Fruit fly (Drosophila melanogaster) whole organism, embryonic: ENCODE results near the gene Drp1.

ENCODE experiments used
- ATbp ChIP-seq: fragments of 200-800 bp; sonication (Bioruptor generic); optimal IDR thresholded peaks from 2 replicates; lab custom pipeline; 2017; ENCODE audit warnings: missing biosample characterization, mild to moderate bottlenecking, missing genetic modification characterization, missing genetic modification reagents
- Bgb ChIP-seq: fragments of 200-800 bp; sonication (Bioruptor generic); IDR thresholded peaks from 2 replicates; pipeline ENCODE4 v1.3.6; 2022; ENCODE audit warnings: missing biosample characterization, missing genetic modification characterization; ENCODE audit not compliant: partially characterized antibody
- CG1024 ChIP-seq: fragments of 200-800 bp; sonication (Bioruptor generic); IDR thresholded peaks from 2 replicates; pipeline ENCODE4 v1.3.6; 2022; ENCODE audit warnings: missing biosample characterization, missing genetic modification characterization
- CG12071 ChIP-seq: fragments of 200-800 bp; sonication (Bioruptor generic); optimal IDR thresholded peaks from 3 replicates; lab custom pipeline; 2018; ENCODE audit warnings: missing biosample characterization, mild to moderate bottlenecking, missing genetic modification characterization
- CG1529 ChIP-seq: fragments of 200-800 bp; sonication (Bioruptor generic); optimal IDR thresholded peaks from 3 replicates; lab custom pipeline; 2018; ENCODE audit warnings: missing biosample characterization, missing genetic modification characterization
- CG17361 ChIP-seq: fragments of 200-800 bp; sonication (Bioruptor generic); IDR thresholded peaks from 3 replicates; pipeline ENCODE4 v1.3.6; 2022; ENCODE audit warnings: missing biosample characterization, missing genetic modification characterization
- CG2712 ChIP-seq: fragments of 200-800 bp; optimal IDR thresholded peaks from 3 replicates; lab custom pipeline; 2019; ENCODE audit warnings: missing biosample characterization, mild to moderate bottlenecking, missing genetic modification characterization, moderate library complexity
- CG3281 ChIP-seq: fragments of 200-800 bp; sonication (Bioruptor generic); optimal IDR thresholded peaks from 3 replicates; lab custom pipeline; 2017; ENCODE audit warnings: missing biosample characterization, mild to moderate bottlenecking, missing genetic modification characterization
- CG3407 ChIP-seq: fragments of 200-800 bp; sonication (Bioruptor generic); optimal IDR thresholded peaks from 2 replicates; lab custom pipeline; 2018; ENCODE audit warnings: missing biosample characterization, mild to moderate bottlenecking, missing genetic modification characterization
- CG3726 ChIP-seq: fragments of 200-800 bp; sonication (Bioruptor generic); IDR thresholded peaks from 3 replicates; pipeline ENCODE4, ENCODE4 v1.3.6; 2022; ENCODE audit warnings: missing biosample characterization, missing genetic modification characterization
- CG3847 ChIP-seq: fragments of 200-800 bp; sonication (Bioruptor generic); IDR thresholded peaks from 2 replicates; pipeline ENCODE4 v1.3.6; 2022; ENCODE audit warnings: missing biosample characterization, missing genetic modification characterization
- CG4707 ChIP-seq: fragments of 200-800 bp; sonication (Bioruptor generic); optimal IDR thresholded peaks from 2 replicates; lab custom pipeline; 2018; ENCODE audit warnings: missing biosample characterization, mild to moderate bottlenecking, missing genetic modification characterization, moderate library complexity
- CG6254 ChIP-seq: fragments of 200-800 bp; sonication (Bioruptor generic); optimal IDR thresholded peaks from 3 replicates; lab custom pipeline; 2017; ENCODE audit warnings: mild to moderate bottlenecking, missing biosample characterization, missing genetic modification reagents, missing genetic modification characterization
- CG6272 ChIP-seq: fragments of 200-800 bp; sonication (Bioruptor generic); IDR thresholded peaks from 2 replicates; pipeline ENCODE4 v1.3.6; 2022; ENCODE audit warnings: missing biosample characterization, missing genetic modification characterization
- CG8765 ChIP-seq: fragments of 200-800 bp; sonication (Bioruptor generic); IDR thresholded peaks from 2 replicates; pipeline ENCODE4 v1.3.6; 2022; ENCODE audit warnings: missing biosample characterization, missing genetic modification characterization
- Dll ChIP-seq: fragments of 200-800 bp; sonication (Bioruptor generic); IDR thresholded peaks from 4 replicates; pipeline ENCODE4 v1.3.6; 2022; ENCODE audit warnings: missing biosample characterization, missing genetic modification characterization; ENCODE audit not compliant: partially characterized antibody
- Elba2 ChIP-seq: fragments of 200-800 bp; sonication (Bioruptor generic); optimal IDR thresholded peaks from 3 replicates; lab custom pipeline; 2016; ENCODE audit warnings: missing biosample characterization, missing genetic modification characterization
- Fer1 ChIP-seq: fragments of 200-800 bp; sonication (Bioruptor generic); optimal IDR thresholded peaks from 2 replicates; lab custom pipeline; 2017; ENCODE audit warnings: missing biosample characterization, mild to moderate bottlenecking, missing genetic modification characterization
- Lhr ChIP-seq: fragments of 200-800 bp; sonication (Bioruptor generic); optimal IDR thresholded peaks from 3 replicates; lab custom pipeline; 2017; ENCODE audit warnings: mild to moderate bottlenecking, missing biosample characterization, missing genetic modification reagents, missing genetic modification characterization
- Lim3 ChIP-seq: fragments of 200-800 bp; sonication (Bioruptor generic); IDR thresholded peaks from 2 replicates; pipeline ENCODE4 v1.3.6; 2022; ENCODE audit warnings: missing biosample characterization, missing genetic modification characterization
- Myb ChIP-seq: fragments of 200-800 bp; sonication (Bioruptor generic); optimal IDR thresholded peaks from 2 replicates; lab custom pipeline; 2016; ENCODE audit warnings: missing biosample characterization, missing genetic modification characterization
- NC2β ChIP-seq: fragments of 200-800 bp; sonication (Bioruptor generic); optimal IDR thresholded peaks from 2 replicates; lab custom pipeline; 2016; ENCODE audit warnings: missing biosample characterization, missing genetic modification characterization
- Neu2 ChIP-seq: fragments of 200-800 bp; sonication (Bioruptor generic); optimal IDR thresholded peaks from 3 replicates; lab custom pipeline; 2016; ENCODE audit warnings: missing biosample characterization, missing genetic modification characterization, borderline replicate concordance
- Poxn ChIP-seq: fragments of 200-800 bp; sonication (Bioruptor generic); IDR thresholded peaks from 2 replicates; pipeline ENCODE4 v1.3.6; 2022; ENCODE audit warnings: missing biosample characterization, missing genetic modification characterization
- Scr ChIP-seq: fragments of 200-800 bp; sonication (Bioruptor generic); IDR thresholded peaks from 2 replicates; pipeline ENCODE4 v1.3.6; 2022; ENCODE audit warnings: missing biosample characterization, missing genetic modification characterization; ENCODE audit not compliant: partially characterized antibody
- Six4 ChIP-seq: fragments of 200-800 bp; sonication (Bioruptor generic); optimal IDR thresholded peaks from 2 replicates; lab custom pipeline; 2016; ENCODE audit warnings: missing biosample characterization, missing genetic modification characterization
- Sry-δ ChIP-seq: fragments of 200-800 bp; sonication (Bioruptor generic); optimal IDR thresholded peaks from 2 replicates; lab custom pipeline; 2016; ENCODE audit warnings: missing biosample characterization, missing genetic modification characterization
- ac ChIP-seq: fragments of 200-800 bp; sonication (Bioruptor generic); optimal IDR thresholded peaks from 3 replicates; lab custom pipeline; 2017; ENCODE audit warnings: missing biosample characterization, mild to moderate bottlenecking, missing genetic modification characterization
- ap ChIP-seq: fragments of 200-800 bp; sonication (Bioruptor generic); IDR thresholded peaks from 2 replicates; pipeline ENCODE4 v1.3.6; 2022; ENCODE audit warnings: missing biosample characterization, missing genetic modification characterization
- ash1 ChIP-seq: fragments of 200-800 bp; sonication (Bioruptor generic); optimal IDR thresholded peaks from 2 replicates; lab custom pipeline; 2018; ENCODE audit warnings: missing biosample characterization, mild to moderate bottlenecking, missing genetic modification characterization
- bsh ChIP-seq, 2 experiments: fragments of 200-800 bp; sonication (Bioruptor generic); optimal IDR thresholded peaks; 2 replicates each; lab custom pipeline; 2017 to 2018; ENCODE audit warnings: mild to moderate bottlenecking in 2 of 2, missing biosample characterization in 2 of 2, missing genetic modification characterization in 2 of 2, moderate library complexity in 1 of 2
- btn ChIP-seq: fragments of 200-800 bp; sonication (Bioruptor generic); optimal IDR thresholded peaks from 2 replicates; lab custom pipeline; 2016; ENCODE audit warnings: missing biosample characterization, missing genetic modification characterization
- dm ChIP-seq: fragments of 200-800 bp; sonication (Bioruptor generic); optimal IDR thresholded peaks from 3 replicates; lab custom pipeline; 2016; ENCODE audit warnings: missing biosample characterization, missing genetic modification characterization
- eve ChIP-seq, 2 experiments: fragments of >200 bp; optimal IDR thresholded peaks; 2 replicates each; lab custom pipeline; 2017; ENCODE audit warnings: missing biosample characterization in 2 of 2, missing genetic modification characterization in 2 of 2
- eyg ChIP-seq: fragments of 200-800 bp; sonication (Bioruptor generic); optimal IDR thresholded peaks from 3 replicates; lab custom pipeline; 2016; ENCODE audit warnings: missing biosample characterization, missing genetic modification characterization
- fd3F ChIP-seq: fragments of 200-800 bp; sonication (Bioruptor generic); optimal IDR thresholded peaks from 2 replicates; lab custom pipeline; 2018; ENCODE audit warnings: missing biosample characterization, mild to moderate bottlenecking, missing genetic modification characterization, moderate library complexity
- fd96Cb ChIP-seq: fragments of 200-800 bp; sonication (Bioruptor generic); optimal IDR thresholded peaks from 2 replicates; lab custom pipeline; 2018; ENCODE audit warnings: missing biosample characterization, mild to moderate bottlenecking, missing genetic modification characterization, moderate library complexity
- fru ChIP-seq: fragments of >200 bp; optimal IDR thresholded peaks from 2 replicates; lab custom pipeline; 2017
- maf-S ChIP-seq: fragments of 200-800 bp; sonication (Bioruptor generic); optimal IDR thresholded peaks from 2 replicates; lab custom pipeline; 2016; ENCODE audit warnings: missing biosample characterization, missing genetic modification characterization
- mirr ChIP-seq: fragments of 200-800 bp; sonication (Bioruptor generic); optimal IDR thresholded peaks from 3 replicates; lab custom pipeline; 2018; ENCODE audit warnings: missing biosample characterization, mild to moderate bottlenecking, missing genetic modification characterization
- mld ChIP-seq: fragments of 200-800 bp; sonication (Bioruptor generic); IDR thresholded peaks from 3 replicates; pipeline ENCODE4 v1.3.6; 2022; ENCODE audit warnings: missing biosample characterization, missing genetic modification characterization; ENCODE audit not compliant: partially characterized antibody
- pfk ChIP-seq: fragments of 200-800 bp; sonication (Bioruptor generic); optimal IDR thresholded peaks from 2 replicates; lab custom pipeline; 2018; ENCODE audit warnings: missing biosample characterization, mild to moderate bottlenecking, missing genetic modification characterization, moderate library complexity
- pita ChIP-seq: fragments of 200-800 bp; sonication (Bioruptor generic); optimal IDR thresholded peaks from 2 replicates; lab custom pipeline; 2017; ENCODE audit warnings: missing biosample characterization, mild to moderate bottlenecking, missing genetic modification characterization
- repo ChIP-seq: fragments of 200-800 bp; sonication (Bioruptor generic); optimal IDR thresholded peaks from 2 replicates; lab custom pipeline; 2016; ENCODE audit warnings: missing biosample characterization, missing genetic modification characterization
- rib ChIP-seq: fragments of 200-800 bp; sonication (Bioruptor generic); IDR thresholded peaks from 2 replicates; pipeline ENCODE4 v1.3.6; 2022; ENCODE audit warnings: missing biosample characterization, missing genetic modification characterization
- sens ChIP-seq: fragments of 200-800 bp; sonication (Bioruptor generic); peaks from one replicate; lab custom pipeline; 2016; ENCODE audit warnings: missing biosample characterization, missing genetic modification characterization
- slp2 ChIP-seq: fragments of 200-800 bp; sonication (Bioruptor generic); optimal IDR thresholded peaks from 2 replicates; lab custom pipeline; 2016; ENCODE audit warnings: missing biosample characterization, missing genetic modification characterization
- so ChIP-seq: fragments of 200-800 bp; sonication (Bioruptor generic); IDR thresholded peaks from 3 replicates; pipeline ENCODE4 v1.3.6; 2022; ENCODE audit warnings: missing biosample characterization, missing genetic modification characterization
- tin ChIP-seq: fragments of 200-800 bp; sonication (Bioruptor generic); optimal IDR thresholded peaks from 3 replicates; lab custom pipeline; 2016; ENCODE audit warnings: missing biosample characterization, missing genetic modification characterization
- tup ChIP-seq: fragments of 200-800 bp; sonication (Bioruptor generic); optimal IDR thresholded peaks from 2 replicates; lab custom pipeline; 2016; ENCODE audit warnings: missing biosample characterization, mild to moderate bottlenecking, missing genetic modification characterization, moderate library complexity
- unpg ChIP-seq: fragments of 200-800 bp; sonication (Bioruptor generic); optimal IDR thresholded peaks from 3 replicates; lab custom pipeline; 2018; ENCODE audit warnings: missing biosample characterization, mild to moderate bottlenecking, missing genetic modification characterization, moderate library complexity
- zfh1 ChIP-seq: fragments of 200-800 bp; sonication (Bioruptor generic); IDR thresholded peaks from 3 replicates; pipeline ENCODE4 v1.3.6; 2022; ENCODE audit warnings: missing biosample characterization, missing genetic modification characterization

The Drp1 gene

dm6 chr2L:2574717-2575273 lies 10.4 kb downstream of the Drp1 start, which contains the start of the genes Rad1 and Sws1 (continued):
- peak; percentile 5 for TF ChIP-seq Sry-δ
- TF ChIP-seq zfh1 (GFP tag; lab: Robert Waterston, UW), result no peak
- TF ChIP-seq pfk, result no peak
- TF ChIP-seq Six4 (GFP tag; lab: Kevin White, UChicago), result no peak
- TF ChIP-seq Myb, result peak; percentile 6
- TF ChIP-seq slp2, result no peak
- TF ChIP-seq Fer1 (GFP tag; lab: Kevin White, UChicago), result no peak
- TF ChIP-seq maf-S (GFP tag; lab: Kevin White, UChicago), result no peak
- TF ChIP-seq sens (GFP tag; lab: Kevin White, UChicago), result peak; percentile 46
- TF ChIP-seq dm (GFP tag; lab: Kevin White, UChicago), result no peak
- no peak for TF ChIP-seq ap
- TF ChIP-seq ATbp, result no peak
- no peak for TF ChIP-seq CG3281 (GFP tag; lab: Kevin White, UChicago)
- peak; percentile 83 for TF ChIP-seq Elba2 (GFP tag; lab: Kevin White, UChicago)
- no peak for TF ChIP-seq CG8765
- peak; percentile 41; the same call in 1 of the 2 replicates for TF ChIP-seq CG3847 (GFP tag; lab: Robert Waterston, UW)
- 0 out of 2 replicates have a peak, but pooled peaks have one; percentile 21 for TF ChIP-seq Scr (GFP tag; lab: Robert Waterston, UW)
- TF ChIP-seq NC2β, result no peak
- no peak for TF ChIP-seq so (GFP tag; lab: Robert Waterston, UW)
- TF ChIP-seq CG2712 (tag; lab: Kevin White, UChicago), result no peak
- no peak for TF ChIP-seq fd3F (GFP tag; lab: Kevin White, UChicago)
- TF ChIP-seq bsh (GFP tag; optimal IDR thresholded peaks at IDR 0.05; lab: Kevin White, UChicago), result no peak
- TF ChIP-seq eyg (GFP tag; lab: Kevin White, UChicago), result no peak
- TF ChIP-seq CG17361 (GFP tag; lab: Robert Waterston, UW), result no peak
- TF ChIP-seq ash1, result no peak
- TF ChIP-seq tin (GFP tag; lab: Kevin White, UChicago), result no peak
- TF ChIP-seq CG3407 (GFP tag; lab: Kevin White, UChicago), result no peak
- no peak for TF ChIP-seq rib
- TF ChIP-seq tup (GFP tag; lab: Kevin White, UChicago), result no peak
- TF ChIP-seq unpg (GFP tag; lab: Kevin White, UChicago), result no peak
- TF ChIP-seq CG1529 (GFP tag; lab: Kevin White, UChicago), result no peak
- TF ChIP-seq CG1024 (GFP tag; lab: Robert Waterston, UW), result no peak
- TF ChIP-seq CG6254, result no peak
- no peak for TF ChIP-seq Poxn (GFP tag; lab: Robert Waterston, UW)
- TF ChIP-seq eve (GFP tag; optimal IDR thresholded peaks at IDR 0.05; lab: Kevin White, UChicago), result no peak
- no peak for TF ChIP-seq Neu2 (GFP tag; lab: Kevin White, UChicago)
- TF ChIP-seq Bgb (GFP tag; lab: Robert Waterston, UW), result peak; percentile 20; the same call in 1 of the 2 replicates
- TF ChIP-seq ac (GFP tag; lab: Kevin White, UChicago), result no peak
- no peak for TF ChIP-seq CG4707 (GFP tag; lab: Kevin White, UChicago)
- TF ChIP-seq mld (GFP tag; lab: Robert Waterston, UW), result no peak
- TF ChIP-seq repo (GFP tag; lab: Kevin White, UChicago), result no peak
- TF ChIP-seq Dll (GFP tag; lab: Robert Waterston, UW), result peak; percentile 34; the same call in 1 of the 4 replicates
- TF ChIP-seq CG6272 (GFP tag; lab: Robert Waterston, UW), result no peak
- no peak for TF ChIP-seq pita (GFP tag; lab: Kevin White, UChicago)
- no peak for TF ChIP-seq Lim3 (GFP tag; lab: Robert Waterston, UW)
- no peak for TF ChIP-seq fru (lab: Kevin White, UChicago)
- TF ChIP-seq CG3726 (GFP tag; lab: Robert Waterston, UW), result no peak
- no peak for TF ChIP-seq CG12071
- TF ChIP-seq btn (GFP tag; lab: Kevin White, UChicago), result no peak
- TF ChIP-seq Lhr (GFP tag; lab: Kevin White, UChicago), result no peak
- TF ChIP-seq mirr (GFP tag; lab: Kevin White, UChicago), result no peak
- no peak for TF ChIP-seq fd96Cb (tag; lab: Kevin White, UChicago)
